Worm (Caenorhabditis elegans) whole organism, young adult: ENCODE results near the gene F31E3.2.

Source experiments
- B0019.2 ChIP-seq: fragments of 200-800 bp; sonication (Bioruptor generic); conservative IDR thresholded peaks from 2 replicates; pipeline ENCODE4 v1.3.6; 2022; ENCODE audit warnings: missing genetic modification reagents, missing genetic modification characterization, missing compliant biosample characterization
- C17E4.6 ChIP-seq: fragments of 200-800 bp; sonication (Bioruptor generic); IDR thresholded peaks from 2 replicates; pipeline ENCODE4 v1.3.6; 2022; ENCODE audit warnings: missing genetic modification reagents, missing genetic modification characterization, missing compliant biosample characterization
- D2030.7 ChIP-seq: fragments of 200-800 bp; sonication (Bioruptor generic); IDR thresholded peaks from 2 replicates; pipeline ENCODE4 v1.3.6; 2022; ENCODE audit warnings: missing genetic modification reagents, missing genetic modification characterization, missing compliant biosample characterization
- F10E7.11 ChIP-seq: sonication (generic microtip); optimal IDR thresholded peaks from 2 replicates; lab custom pipeline; 2017; ENCODE audit warnings: mild to moderate bottlenecking, missing genetic modification characterization, moderate library complexity, missing compliant biosample characterization
- F57A8.1 ChIP-seq: fragments of 200-800 bp; sonication (Bioruptor generic); optimal IDR thresholded peaks from 2 replicates; lab custom pipeline; 2018; ENCODE audit warnings: mild to moderate bottlenecking, missing genetic modification characterization, moderate library complexity, missing compliant biosample characterization
- K12H6.12 ChIP-seq: fragments of 200-800 bp; sonication (Bioruptor generic); optimal IDR thresholded peaks from 2 replicates; lab custom pipeline; 2018; ENCODE audit warnings: mild to moderate bottlenecking, missing genetic modification characterization, missing compliant biosample characterization
- Y56A3A.18 ChIP-seq: fragments of 200-800 bp; sonication (Bioruptor generic); IDR thresholded peaks from 2 replicates; pipeline ENCODE4 v1.3.6; 2022; ENCODE audit warnings: missing genetic modification reagents, missing genetic modification characterization, missing compliant biosample characterization
- ama-1 ChIP-seq, 3 experiments: fragments of 150-350 bp in 1 of 3; sonication (generic microtip) in 2 of 3; optimal IDR thresholded peaks; 2 replicates each; lab custom pipeline; 2014 to 2018; ENCODE audit warnings: missing biosample characterization in 2 of 3, missing genetic modification characterization in 2 of 3, missing genetic modification reagents in 2 of 3
- ccch-3 ChIP-seq: fragments of 200-800 bp; sonication (Bioruptor generic); optimal IDR thresholded peaks from 2 replicates; lab custom pipeline; 2018; ENCODE audit warnings: mild to moderate bottlenecking, missing genetic modification characterization, missing compliant biosample characterization
- cebp-1 ChIP-seq, 2 experiments: fragments of 200-800 bp in 1 of 2; sonication (Bioruptor generic) in 1 of 2; sonication (generic microtip) in 1 of 2; IDR thresholded peaks in 1 of 2; optimal IDR thresholded peaks in 1 of 2; 2 replicates each; pipeline versions ENCODE4 v1.3.6 to Lab custom; 2017 to 2022; ENCODE audit warnings: missing compliant biosample characterization in 2 of 2, missing genetic modification characterization in 2 of 2, mild to moderate bottlenecking in 1 of 2, missing genetic modification reagents in 1 of 2, moderate library complexity in 1 of 2
- chd-7 ChIP-seq: sonication (generic microtip); optimal IDR thresholded peaks from 2 replicates; lab custom pipeline; 2016; ENCODE audit warnings: mild to moderate bottlenecking, missing genetic modification characterization, moderate library complexity, missing compliant biosample characterization
- egrh-3 ChIP-seq: fragments of 200-800 bp; sonication (Bioruptor generic); IDR thresholded peaks from 2 replicates; pipeline ENCODE4 v1.3.6; 2022; ENCODE audit warnings: missing genetic modification reagents, missing genetic modification characterization, missing compliant biosample characterization
- fkh-3 ChIP-seq: sonication (generic microtip); optimal IDR thresholded peaks from 2 replicates; lab custom pipeline; 2016; ENCODE audit warnings: mild to moderate bottlenecking, missing genetic modification characterization, missing compliant biosample characterization
- gei-17 ChIP-seq: fragments of 200-800 bp; sonication (Bioruptor generic); optimal IDR thresholded peaks from 2 replicates; lab custom pipeline; 2018; ENCODE audit warnings: mild to moderate bottlenecking, missing genetic modification characterization, missing compliant biosample characterization
- hlh-12 ChIP-seq: sonication (generic microtip); optimal IDR thresholded peaks from 2 replicates; lab custom pipeline; 2016; ENCODE audit warnings: missing genetic modification characterization, missing compliant biosample characterization
- hlh-26 ChIP-seq: fragments of 200-800 bp; sonication (Bioruptor generic); conservative IDR thresholded peaks from 2 replicates; pipeline ENCODE4 v1.3.6; 2022; ENCODE audit warnings: missing genetic modification reagents, missing genetic modification characterization, missing compliant biosample characterization
- hmg-1.2 ChIP-seq: fragments of 200-800 bp; sonication (Bioruptor generic); IDR thresholded peaks from 2 replicates; pipeline ENCODE4 v1.3.6; 2022; ENCODE audit warnings: missing genetic modification reagents, missing genetic modification characterization, missing compliant biosample characterization
- hmg-20 ChIP-seq: fragments of 200-800 bp; sonication (Bioruptor generic); IDR thresholded peaks from 2 replicates; pipeline ENCODE4 v1.3.6; 2022; ENCODE audit warnings: missing genetic modification reagents, missing genetic modification characterization, missing compliant biosample characterization
- hrde-1 ChIP-seq: sonication (generic microtip); optimal IDR thresholded peaks from 2 replicates; lab custom pipeline; 2016; ENCODE audit warnings: missing genetic modification characterization, mild to moderate bottlenecking, missing compliant biosample characterization, moderate library complexity, missing genotype, missing genetic modification reagents, borderline replicate concordance
- let-526 ChIP-seq: fragments of 200-800 bp; sonication (Bioruptor generic); IDR thresholded peaks from 2 replicates; pipeline ENCODE4 v1.3.6; 2022; ENCODE audit warnings: missing genetic modification reagents, missing genetic modification characterization, missing compliant biosample characterization
- lir-1 ChIP-seq: fragments of 200-800 bp; sonication (Bioruptor generic); conservative IDR thresholded peaks from 2 replicates; pipeline ENCODE4 v1.3.6; 2022; ENCODE audit warnings: missing genetic modification reagents, missing genetic modification characterization, missing compliant biosample characterization
- lsl-1 ChIP-seq: fragments of 200-800 bp; sonication (Bioruptor generic); optimal IDR thresholded peaks from 2 replicates; lab custom pipeline; 2018; ENCODE audit warnings: mild to moderate bottlenecking, missing genetic modification characterization, moderate library complexity, missing compliant biosample characterization
- madf-10 ChIP-seq: sonication (generic microtip); optimal IDR thresholded peaks from 2 replicates; lab custom pipeline; 2016; ENCODE audit warnings: mild to moderate bottlenecking, missing genetic modification characterization, missing compliant biosample characterization
- madf-3 ChIP-seq: fragments of 200-800 bp; sonication (Bioruptor generic); IDR thresholded peaks from 2 replicates; pipeline ENCODE4 v1.3.6; 2022; ENCODE audit warnings: missing genetic modification reagents, missing genetic modification characterization, missing compliant biosample characterization
- madf-8 ChIP-seq: fragments of 200-800 bp; sonication (Bioruptor generic); conservative IDR thresholded peaks from 2 replicates; pipeline ENCODE4 v1.3.6; 2022; ENCODE audit warnings: missing genetic modification reagents, missing genetic modification characterization, missing compliant biosample characterization
- mes-4 ChIP-seq: sonication (generic microtip); optimal IDR thresholded peaks from 2 replicates; lab custom pipeline; 2016; ENCODE audit warnings: missing genotype, missing genetic modification characterization, missing compliant biosample characterization
- nhr-179 ChIP-seq: sonication (generic microtip); optimal IDR thresholded peaks from 2 replicates; lab custom pipeline; 2016; ENCODE audit warnings: mild to moderate bottlenecking, missing genetic modification characterization, missing compliant biosample characterization
- nhr-90 ChIP-seq: sonication (generic microtip); optimal IDR thresholded peaks from 2 replicates; lab custom pipeline; 2016; ENCODE audit warnings: missing genotype, mild to moderate bottlenecking, missing genetic modification characterization, missing compliant biosample characterization
- pbrm-1 ChIP-seq: fragments of 200-800 bp; sonication (Bioruptor generic); IDR thresholded peaks from 2 replicates; pipeline ENCODE4 v1.3.6; 2022; ENCODE audit warnings: missing genetic modification reagents, missing genetic modification characterization, missing compliant biosample characterization
- rec-8 ChIP-seq, 2 experiments: sonication (generic microtip); optimal IDR thresholded peaks; 2 replicates each; lab custom pipeline; 2016; ENCODE audit warnings: mild to moderate bottlenecking in 2 of 2, missing genetic modification characterization in 2 of 2, missing genetic modification reagents in 2 of 2, missing genotype in 2 of 2, missing biosample characterization in 1 of 2, missing compliant biosample characterization in 1 of 2, moderate library complexity in 1 of 2
- repo-1 ChIP-seq: sonication (generic microtip); optimal IDR thresholded peaks from 2 replicates; lab custom pipeline; 2017; ENCODE audit warnings: mild to moderate bottlenecking, missing genetic modification characterization, missing compliant biosample characterization
- snpc-1.1 ChIP-seq: sonication (generic microtip); optimal IDR thresholded peaks from 2 replicates; lab custom pipeline; 2017; ENCODE audit warnings: missing genetic modification characterization, mild to moderate bottlenecking, missing compliant biosample characterization, antibody characterized with exemption, moderate library complexity, missing genotype, missing genetic modification reagents; ENCODE audit not compliant: insufficient read depth
- zfh-2 ChIP-seq: fragments of 200-800 bp; sonication (Bioruptor generic); conservative IDR thresholded peaks from 2 replicates; pipeline ENCODE4 v1.3.6; 2022; ENCODE audit warnings: missing genetic modification reagents, missing genetic modification characterization, missing compliant biosample characterization
- ztf-22 ChIP-seq: fragments of 200-800 bp; sonication (Bioruptor generic); optimal IDR thresholded peaks from 2 replicates; lab custom pipeline; 2018; ENCODE audit warnings: mild to moderate bottlenecking, missing genetic modification characterization, moderate library complexity, missing compliant biosample characterization
- ztf-26 ChIP-seq: sonication (generic microtip); optimal IDR thresholded peaks from 2 replicates; lab custom pipeline; 2017; ENCODE audit warnings: missing genetic modification characterization, missing compliant biosample characterization

F31E3.2 gene

DNA sequence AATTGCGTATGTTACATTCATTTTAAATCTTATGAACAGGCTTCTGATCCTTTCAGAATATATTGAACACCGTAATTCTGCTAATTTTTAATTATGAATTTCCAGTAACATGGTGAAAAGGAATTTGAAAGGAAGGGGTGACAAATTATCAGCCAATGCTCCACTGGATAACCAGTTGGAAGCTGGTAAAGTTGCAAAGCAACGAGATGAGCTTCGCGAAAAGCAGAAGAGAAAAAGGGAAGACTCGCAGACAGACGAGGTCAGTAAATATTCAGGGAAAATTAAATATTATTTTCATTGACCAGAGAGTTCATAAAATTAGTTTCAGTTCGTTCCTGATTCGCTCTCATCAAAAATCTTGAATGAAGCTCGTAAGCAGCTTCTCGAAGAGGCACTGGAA is 41.9 kb upstream of the F31E3.2 start, which contains the start of gene byn-1 (continued):
- TF ChIP-seq ccch-3 (GFP tag; lab: Kevin White, UChicago) (no peak), D2030.7 (GFP tag; lab: Robert Waterston, UW) (no peak), hrde-1 (tag; lab: Kevin White, UChicago) (peak; percentile 46), nhr-90 (no peak), chd-7 (tag; lab: Kevin White, UChicago) (no peak), hlh-26 (no peak), repo-1 (tag; lab: Kevin White, UChicago) (peak; percentile 5), Y56A3A.18 (GFP tag; lab: Robert Waterston, UW) (peak; percentile 35; the same call in 1 of the 2 replicates), madf-3 (no peak), nhr-179 (no peak), hmg-20 (GFP tag; lab: Robert Waterston, UW) (no peak), fkh-3 (peak; percentile 76), ama-1 (optimal IDR thresholded peaks at IDR 0.05; lab: Kevin White, UChicago) (no peak), ama-1 (GFP tag; optimal IDR thresholded peaks at IDR 0.05; lab: Kevin White, UChicago) (peak in 1 of 2 experiments; percentile 26)

DNA sequence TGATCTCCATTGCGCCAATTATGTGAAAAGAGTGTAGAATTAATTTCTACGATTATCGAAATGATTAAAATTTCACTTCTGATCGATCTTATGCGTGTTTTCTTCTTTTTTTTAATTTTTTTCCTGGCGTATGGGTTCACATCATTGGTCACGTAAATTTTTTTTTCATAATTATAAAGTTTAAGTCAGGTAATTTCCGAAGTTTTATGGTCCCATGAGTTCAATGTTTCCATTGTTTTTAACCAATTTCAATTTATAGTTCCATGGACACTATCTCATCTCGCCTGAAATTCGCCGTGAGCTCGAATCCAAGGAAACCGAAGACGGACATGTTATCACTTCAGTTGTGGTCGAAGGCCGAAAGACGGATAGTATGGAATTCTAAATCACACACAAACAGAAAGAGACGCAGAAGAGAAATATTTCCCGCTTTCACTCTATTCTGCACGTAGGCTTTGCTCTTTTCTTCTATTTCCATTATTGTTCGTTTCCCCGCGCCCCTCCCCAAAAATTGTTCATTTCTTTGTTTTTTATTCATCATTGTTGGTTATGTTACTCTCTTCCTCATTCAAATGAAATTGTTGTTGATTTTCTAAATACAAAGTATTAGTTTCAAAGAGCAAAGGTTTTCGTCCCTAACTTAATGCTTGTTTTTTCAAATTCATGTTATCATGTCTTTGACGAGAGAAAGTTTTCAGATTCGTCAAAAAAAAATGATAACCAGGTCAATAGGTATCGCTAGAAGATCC is 38.3 kb upstream of the F31E3.2 start, which contains the start of the genes F57B9.8 and coq-2:
Gene F57B9.8, minus strand, starts transcription at position 51 of the 749 bp plus-strand sequence.
Gene coq-2, plus strand, starts transcription at position 699 of the 749 bp plus-strand sequence.
- TF ChIP-seq B0019.2 (GFP tag; lab: Robert Waterston, UW) (no peak), egrh-3 (no peak), ccch-3 (GFP tag; lab: Kevin White, UChicago) (no peak), hlh-12 (no peak), F10E7.11 (no peak), K12H6.12 (tag; lab: Kevin White, UChicago) (no peak), zfh-2 (no peak), mes-4 (no peak), hmg-20 (GFP tag; lab: Robert Waterston, UW) (no peak), snpc-1.1 (tag; lab: Kevin White, UChicago) (no peak), gei-17 (GFP tag; lab: Kevin White, UChicago) (no peak)

DNA sequence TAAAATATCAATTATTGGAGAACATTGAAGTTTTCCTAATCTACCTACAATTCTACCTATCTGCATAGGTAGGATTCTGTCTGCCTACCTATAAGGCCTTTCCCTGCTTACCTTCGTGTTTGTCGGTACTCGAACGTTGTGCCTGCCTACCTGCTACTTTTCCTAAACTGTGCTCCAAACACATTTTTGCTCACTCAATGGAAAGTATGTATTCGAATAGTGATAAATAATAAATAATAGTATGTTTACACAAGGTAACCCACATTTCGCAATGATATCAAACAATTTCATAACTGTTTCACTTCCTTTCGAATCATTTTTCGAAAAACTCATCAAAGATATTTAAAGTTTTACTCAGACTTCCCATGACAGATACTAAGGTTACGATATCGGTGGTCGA is 34.3 kb upstream of the F31E3.2 start, which contains the start of gene F57B9.3:
Gene F57B9.3, plus strand, starts transcription at position 301 of the 400 bp plus-strand sequence.
- TF ChIP-seq lsl-1 (GFP tag; lab: Kevin White, UChicago) (no peak), cebp-1 (GFP tag; IDR thresholded peaks at IDR 0.05; lab: Robert Waterston, UW) (no peak), cebp-1 (tag; optimal IDR thresholded peaks at IDR 0.05; lab: Kevin White, UChicago) (peak; percentile 78)

DNA sequence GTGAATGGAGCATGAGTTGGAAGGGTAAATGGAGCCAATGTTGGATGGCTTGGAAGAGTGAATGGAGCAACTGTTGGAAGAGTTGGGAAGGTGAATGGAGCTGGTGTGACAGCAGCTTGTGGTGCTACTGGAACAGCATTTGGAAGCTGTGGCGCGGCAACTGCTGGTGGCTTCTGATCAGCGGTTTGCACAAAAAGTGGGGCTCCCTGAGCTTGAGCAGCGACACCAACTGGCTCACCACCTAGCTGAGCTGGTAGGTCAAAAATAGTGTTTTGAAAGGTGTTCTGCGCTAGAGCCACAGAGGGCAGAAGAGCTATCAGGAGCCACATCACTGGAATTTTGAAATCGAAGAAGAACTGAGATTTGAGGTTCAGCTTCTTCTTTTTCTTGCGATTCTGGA is 28.5 kb upstream of the F31E3.2 start:
- TF ChIP-seq let-526 (GFP tag; lab: Robert Waterston, UW) (no peak), rec-8 (tag; optimal IDR thresholded peaks at IDR 0.05; lab: Kevin White, UChicago) (no peak), zfh-2 (peak; percentile 76)

DNA sequence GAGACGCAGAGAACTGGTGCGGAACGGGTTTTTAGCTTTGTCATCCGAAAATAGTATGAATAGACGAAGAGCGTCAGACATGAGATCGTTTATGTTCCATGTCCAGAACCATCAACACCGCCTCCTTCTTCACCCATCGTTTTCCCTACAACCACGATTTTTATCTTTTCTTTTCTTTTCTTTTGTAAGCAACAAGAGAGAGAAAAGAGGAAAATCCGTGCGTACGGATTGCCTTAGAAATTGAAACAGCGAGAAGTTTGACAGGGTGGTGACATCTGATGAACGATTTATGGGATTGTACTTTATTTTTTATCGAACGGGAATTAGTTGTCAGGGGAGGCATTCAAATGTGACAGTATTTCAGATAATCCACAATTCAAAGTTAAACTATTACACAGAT is 28.0 kb upstream of the F31E3.2 start, which contains the start of gene abu-13:
Gene abu-13, minus strand, starts transcription at position 152 of the 400 bp plus-strand sequence.
- TF ChIP-seq ztf-26 = no peak
- no peak for TF ChIP-seq C17E4.6
- TF ChIP-seq madf-8 (GFP tag; lab: Robert Waterston, UW) = no peak
- TF ChIP-seq let-526 (GFP tag; lab: Robert Waterston, UW) = no peak
- no peak for TF ChIP-seq mes-4
- TF ChIP-seq ztf-22 (GFP tag; lab: Kevin White, UChicago) = no peak
- no peak for TF ChIP-seq lir-1 (GFP tag; lab: Robert Waterston, UW)
- TF ChIP-seq madf-10 (tag; lab: Kevin White, UChicago) = no peak
- no peak for TF ChIP-seq F57A8.1
- TF ChIP-seq pbrm-1 (GFP tag; lab: Robert Waterston, UW) = no peak
- no peak for TF ChIP-seq hmg-1.2 (GFP tag; lab: Robert Waterston, UW)
